Fruit fly (Drosophila melanogaster) Kc167 (cell line): ENCODE measurements around the gene CG7294.

Experiments
- Myc ChIP-seq: fragments of >200 bp; optimal IDR thresholded peaks from 2 replicates; lab custom pipeline; 2017; ENCODE audit warnings: missing external identifiers
- Sin3A ChIP-seq: fragments of >200 bp; optimal IDR thresholded peaks from 2 replicates; lab custom pipeline; 2018; ENCODE audit warnings: missing external identifiers
- h ChIP-seq: fragments of >200 bp; optimal IDR thresholded peaks from 3 replicates; lab custom pipeline; 2018; ENCODE audit warnings: missing external identifiers
- insv ChIP-seq: fragments of >200 bp; optimal IDR thresholded peaks from 3 replicates; lab custom pipeline; 2018; ENCODE audit warnings: missing external identifiers
- psq ChIP-seq: fragments of >200 bp; optimal IDR thresholded peaks from 2 replicates; lab custom pipeline; 2017; ENCODE audit warnings: missing external identifiers
- ttk ChIP-seq: sonication (Bioruptor generic); optimal IDR thresholded peaks from 2 replicates; lab custom pipeline; 2017; ENCODE audit warnings: missing external identifiers

dm6 chr2L:10647720-10648349, 41.2 kb downstream of the CG7294 start:
- TF ChIP-seq psq (lab: Kevin White, UChicago) (no peak), Myc (lab: Kevin White, UChicago) (no peak), ttk (lab: Kevin White, UChicago) (no peak), Sin3A (lab: Kevin White, UChicago) (no peak), insv (lab: Kevin White, UChicago) (no peak), h (lab: Kevin White, UChicago) (no peak)
